Fruit fly (Drosophila melanogaster) whole organism, embryonic: Measurements from ENCODE around the gene CecB.

Experiments
- BEAF-32 ChIP-seq: fragments of 200-800 bp; sonication (Bioruptor generic); optimal IDR thresholded peaks from 3 replicates; lab custom pipeline; 2017; ENCODE audit warnings: missing biosample characterization, missing genetic modification characterization, mild to moderate bottlenecking, moderate library complexity, missing genetic modification reagents
- CG10267 ChIP-seq: fragments of 200-800 bp; sonication (Bioruptor generic); optimal IDR thresholded peaks from 2 replicates; lab custom pipeline; 2018; ENCODE audit warnings: missing biosample characterization, mild to moderate bottlenecking, missing genetic modification characterization, moderate library complexity
- CG11560 ChIP-seq: fragments of 200-800 bp; sonication (Bioruptor generic); IDR thresholded peaks from 3 replicates; pipeline ENCODE4 v1.3.6; 2022; ENCODE audit warnings: missing biosample characterization, missing genetic modification characterization
- CG11723 ChIP-seq: fragments of 200-800 bp; sonication (Bioruptor generic); optimal IDR thresholded peaks from 2 replicates; lab custom pipeline; 2017; ENCODE audit warnings: missing biosample characterization, mild to moderate bottlenecking, missing genetic modification characterization
- CG12155 ChIP-seq: fragments of 200-800 bp; sonication (Bioruptor generic); optimal IDR thresholded peaks from 3 replicates; lab custom pipeline; 2016; ENCODE audit warnings: missing biosample characterization, missing genetic modification characterization
- CG14050 ChIP-seq: fragments of 200-800 bp; sonication (Bioruptor generic); IDR thresholded peaks from 3 replicates; pipeline ENCODE4 v1.3.6; 2022; ENCODE audit warnings: missing biosample characterization, missing genetic modification characterization
- CG15011 ChIP-seq: fragments of 200-800 bp; sonication (Bioruptor generic); optimal IDR thresholded peaks from 3 replicates; lab custom pipeline; 2018; ENCODE audit warnings: missing biosample characterization, mild to moderate bottlenecking, missing genetic modification characterization
- CG1529 ChIP-seq: fragments of 200-800 bp; sonication (Bioruptor generic); optimal IDR thresholded peaks from 3 replicates; lab custom pipeline; 2018; ENCODE audit warnings: missing biosample characterization, missing genetic modification characterization
- CG17612 ChIP-seq: fragments of 200-800 bp; sonication (Bioruptor generic); IDR thresholded peaks from 2 replicates; pipeline ENCODE4 v1.3.6; 2022; ENCODE audit warnings: missing biosample characterization, missing genetic modification characterization
- CG31365 ChIP-seq: fragments of 200-800 bp; sonication (Bioruptor generic); optimal IDR thresholded peaks from 2 replicates; lab custom pipeline; 2018; ENCODE audit warnings: missing biosample characterization, mild to moderate bottlenecking, missing genetic modification characterization
- CG32767 ChIP-seq: fragments of 200-800 bp; sonication (Bioruptor generic); IDR thresholded peaks from 2 replicates; pipeline ENCODE4 v1.3.6; 2022; ENCODE audit warnings: missing biosample characterization, missing genetic modification characterization
- CG33557 ChIP-seq: fragments of 200-800 bp; sonication (Bioruptor generic); optimal IDR thresholded peaks from 2 replicates; lab custom pipeline; 2019; ENCODE audit warnings: missing biosample characterization, mild to moderate bottlenecking, missing genetic modification characterization, moderate library complexity
- CG4282 ChIP-seq: fragments of 200-800 bp; sonication (Bioruptor generic); optimal IDR thresholded peaks from 2 replicates; lab custom pipeline; 2016; ENCODE audit warnings: missing biosample characterization, missing genetic modification characterization
- CG6854 ChIP-seq: fragments of 200-800 bp; sonication (Bioruptor generic); optimal IDR thresholded peaks from 3 replicates; lab custom pipeline; 2017; ENCODE audit warnings: missing biosample characterization, mild to moderate bottlenecking, missing genetic modification characterization
- CG7839 ChIP-seq: fragments of 200-800 bp; sonication (Bioruptor generic); optimal IDR thresholded peaks from 3 replicates; lab custom pipeline; 2018; ENCODE audit warnings: missing biosample characterization, mild to moderate bottlenecking, missing genetic modification characterization, moderate library complexity
- CG8359 ChIP-seq: fragments of 200-800 bp; sonication (Bioruptor generic); optimal IDR thresholded peaks from 2 replicates; lab custom pipeline; 2017; ENCODE audit warnings: missing biosample characterization, mild to moderate bottlenecking, missing genetic modification characterization, borderline replicate concordance
- CG9932 ChIP-seq: fragments of 200-800 bp; sonication (Bioruptor generic); IDR thresholded peaks from 2 replicates; pipeline ENCODE4 v1.3.6; 2022; ENCODE audit warnings: missing biosample characterization, missing genetic modification characterization
- D ChIP-seq, 2 experiments: fragments of 200-800 bp in 1 of 2; fragments of >200 bp in 1 of 2; sonication (Bioruptor generic) in 1 of 2; optimal IDR thresholded peaks; 2 replicates in 1 of 2; 3 replicates in 1 of 2; lab custom pipeline; 2017; ENCODE audit warnings: mild to moderate bottlenecking in 1 of 2, missing biosample characterization in 1 of 2, missing genetic modification characterization in 1 of 2, missing genetic modification reagents in 1 of 2
- Dip3 ChIP-seq: fragments of 200-800 bp; sonication (Bioruptor generic); optimal IDR thresholded peaks from 3 replicates; lab custom pipeline; 2016; ENCODE audit warnings: missing biosample characterization, missing genetic modification characterization
- Drgx ChIP-seq: fragments of 200-800 bp; sonication (Bioruptor generic); IDR thresholded peaks from 2 replicates; pipeline ENCODE4 v1.3.6; 2022; ENCODE audit warnings: missing biosample characterization, missing genetic modification characterization
- HLH4C ChIP-seq: fragments of 200-800 bp; sonication (Bioruptor generic); IDR thresholded peaks from 3 replicates; pipeline ENCODE4 v1.3.6; 2022; ENCODE audit warnings: missing biosample characterization, missing genetic modification characterization; ENCODE audit not compliant: partially characterized antibody
- Hey ChIP-seq: fragments of 200-800 bp; sonication (Bioruptor generic); optimal IDR thresholded peaks from 3 replicates; lab custom pipeline; 2018; ENCODE audit warnings: missing biosample characterization, mild to moderate bottlenecking, missing genetic modification characterization
- Hr39 ChIP-seq: fragments of >200 bp; optimal IDR thresholded peaks from 2 replicates; lab custom pipeline; 2017
- Kr ChIP-seq: fragments of 200-800 bp; sonication (Bioruptor generic); optimal IDR thresholded peaks from 2 replicates; lab custom pipeline; 2017; ENCODE audit warnings: missing biosample characterization, mild to moderate bottlenecking, missing genetic modification characterization
- Med ChIP-seq: fragments of 200-800 bp; sonication (Bioruptor generic); peaks from one replicate; lab custom pipeline; 2016; ENCODE audit warnings: missing biosample characterization, missing genetic modification characterization, mild to moderate bottlenecking, inconsistent platforms, moderate library complexity
- Nf-YA ChIP-seq: fragments of 200-800 bp; sonication (Bioruptor generic); IDR thresholded peaks from 2 replicates; pipeline ENCODE4 v1.3.6; 2022; ENCODE audit warnings: missing biosample characterization, missing genetic modification characterization
- Sox102F ChIP-seq: fragments of 200-800 bp; sonication (Bioruptor generic); optimal IDR thresholded peaks from 2 replicates; lab custom pipeline; 2018; ENCODE audit warnings: missing biosample characterization, mild to moderate bottlenecking, missing genetic modification characterization, moderate library complexity
- bbx ChIP-seq: fragments of 200-800 bp; sonication (Bioruptor generic); IDR thresholded peaks from 2 replicates; pipeline ENCODE4 v1.3.6; 2022; ENCODE audit warnings: missing biosample characterization, missing genetic modification characterization; ENCODE audit not compliant: partially characterized antibody
- cg ChIP-seq: fragments of 200-800 bp; sonication (Bioruptor generic); optimal IDR thresholded peaks from 3 replicates; lab custom pipeline; 2019; ENCODE audit warnings: missing biosample characterization, mild to moderate bottlenecking, missing genetic modification characterization, moderate library complexity
- corto ChIP-seq: fragments of 200-800 bp; sonication (Bioruptor generic); optimal IDR thresholded peaks from 2 replicates; lab custom pipeline; 2016; ENCODE audit warnings: missing biosample characterization, mild to moderate bottlenecking, missing genetic modification characterization, moderate library complexity
- esg ChIP-seq: fragments of 200-800 bp; sonication (Bioruptor generic); conservative IDR thresholded peaks from 2 replicates; pipeline ENCODE4 v1.3.6; 2022; ENCODE audit warnings: missing biosample characterization, missing genetic modification characterization
- gem ChIP-seq: fragments of 200-800 bp; sonication (Bioruptor generic); optimal IDR thresholded peaks from 2 replicates; lab custom pipeline; 2019; ENCODE audit warnings: missing biosample characterization, mild to moderate bottlenecking, missing genetic modification characterization, moderate library complexity
- her ChIP-seq: fragments of 200-800 bp; sonication (Bioruptor generic); optimal IDR thresholded peaks from 2 replicates; lab custom pipeline; 2016; ENCODE audit warnings: missing biosample characterization, missing genetic modification characterization
- kah ChIP-seq: fragments of 200-800 bp; sonication (Bioruptor generic); optimal IDR thresholded peaks from 2 replicates; lab custom pipeline; 2018; ENCODE audit warnings: missing biosample characterization, mild to moderate bottlenecking, missing genetic modification characterization
- kni ChIP-seq: fragments of 200-800 bp; sonication (Bioruptor generic); optimal IDR thresholded peaks from 3 replicates; lab custom pipeline; 2017; ENCODE audit warnings: mild to moderate bottlenecking, missing biosample characterization, missing genetic modification reagents, missing genetic modification characterization
- maf-S ChIP-seq: fragments of 200-800 bp; sonication (Bioruptor generic); optimal IDR thresholded peaks from 2 replicates; lab custom pipeline; 2016; ENCODE audit warnings: missing biosample characterization, missing genetic modification characterization
- nerfin-1 ChIP-seq: fragments of 200-800 bp; sonication (Bioruptor generic); optimal IDR thresholded peaks from 3 replicates; lab custom pipeline; 2019; ENCODE audit warnings: missing biosample characterization, mild to moderate bottlenecking, missing genetic modification characterization, moderate library complexity
- otp ChIP-seq: fragments of 200-800 bp; sonication (Bioruptor generic); IDR thresholded peaks from 3 replicates; pipeline ENCODE4, ENCODE4 v1.3.6; 2022; ENCODE audit warnings: missing biosample characterization, missing genetic modification characterization
- pan ChIP-seq, 4 experiments: fragments of >200 bp in 3 of 4; fragments of 200-800 bp in 1 of 4; sonication (Bioruptor generic) in 1 of 4; optimal IDR thresholded peaks in 3 of 4; IDR thresholded peaks in 1 of 4; 2 replicates each; pipeline versions ENCODE4 v1.3.6 to Lab custom; 2017 to 2022; ENCODE audit warnings: missing biosample characterization in 2 of 4, missing genetic modification characterization in 2 of 4, mixed read lengths in 1 of 4
- prd ChIP-seq, 3 experiments: fragments of >200 bp in 2 of 3; fragments of 200-800 bp in 1 of 3; sonication (Bioruptor generic) in 1 of 3; optimal IDR thresholded peaks in 2 of 3; IDR thresholded peaks in 1 of 3; 2 replicates in 2 of 3; 3 replicates in 1 of 3; pipeline versions ENCODE4 v1.3.6 to Lab custom; 2017 to 2022; ENCODE audit warnings: missing biosample characterization in 1 of 3, missing genetic modification characterization in 1 of 3
- pum ChIP-seq: fragments of 200-800 bp; sonication (Bioruptor generic); optimal IDR thresholded peaks from 2 replicates; lab custom pipeline; 2016; ENCODE audit warnings: missing biosample characterization, missing genetic modification characterization
- row ChIP-seq: fragments of 200-800 bp; sonication (Bioruptor generic); IDR thresholded peaks from 3 replicates; pipeline ENCODE4 v1.3.6; 2022; ENCODE audit warnings: missing biosample characterization, missing genetic modification characterization
- salm ChIP-seq: fragments of 200-800 bp; sonication (Bioruptor generic); optimal IDR thresholded peaks from 2 replicates; lab custom pipeline; 2018; ENCODE audit warnings: missing biosample characterization, mild to moderate bottlenecking, missing genetic modification characterization
- sens ChIP-seq: fragments of 200-800 bp; sonication (Bioruptor generic); peaks from one replicate; lab custom pipeline; 2016; ENCODE audit warnings: missing biosample characterization, missing genetic modification characterization
- seq ChIP-seq: fragments of 200-800 bp; sonication (Bioruptor generic); IDR thresholded peaks from 2 replicates; pipeline ENCODE4 v1.3.6; 2022; ENCODE audit warnings: missing biosample characterization, missing genetic modification characterization
- tup ChIP-seq: fragments of 200-800 bp; sonication (Bioruptor generic); optimal IDR thresholded peaks from 2 replicates; lab custom pipeline; 2016; ENCODE audit warnings: missing biosample characterization, mild to moderate bottlenecking, missing genetic modification characterization, moderate library complexity
- unpg ChIP-seq: fragments of 200-800 bp; sonication (Bioruptor generic); optimal IDR thresholded peaks from 3 replicates; lab custom pipeline; 2018; ENCODE audit warnings: missing biosample characterization, mild to moderate bottlenecking, missing genetic modification characterization, moderate library complexity
- zfh1 ChIP-seq: fragments of 200-800 bp; sonication (Bioruptor generic); IDR thresholded peaks from 3 replicates; pipeline ENCODE4 v1.3.6; 2022; ENCODE audit warnings: missing biosample characterization, missing genetic modification characterization

CecB gene

DNA sequence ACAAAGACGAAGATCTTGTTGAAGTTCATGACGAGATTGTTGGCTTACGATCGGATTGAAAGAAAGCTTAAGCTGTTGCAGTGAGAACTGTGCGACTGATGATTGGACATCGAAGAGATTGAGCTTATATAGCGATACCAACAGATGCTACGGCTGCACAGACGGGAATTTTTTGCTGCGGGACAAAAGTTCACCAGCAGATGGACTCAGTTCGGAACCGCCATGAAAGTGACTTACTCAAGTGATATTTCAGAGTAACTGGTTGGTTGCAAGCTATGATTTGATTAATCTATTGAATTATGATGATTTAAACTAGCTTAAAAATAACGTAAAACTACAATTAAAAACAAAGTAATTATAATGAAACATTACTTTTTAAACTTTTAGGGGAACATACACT is at the start of gene CecB:
CecB (minus strand) TSS at position 101 of the 400 bp plus-strand sequence.
- no peak for TF ChIP-seq CG10267
- TF ChIP-seq D (optimal IDR thresholded peaks at IDR 0.05; lab: Kevin White, UChicago) = no peak
- no peak for TF ChIP-seq D (GFP tag; optimal IDR thresholded peaks at IDR 0.05; lab: Kevin White, UChicago)
- TF ChIP-seq CG33557 (GFP tag; lab: Kevin White, UChicago) = no peak
- TF ChIP-seq pum (GFP tag; lab: Kevin White, UChicago) = no peak
- no peak for TF ChIP-seq kah (GFP tag; lab: Kevin White, UChicago)
- no peak for TF ChIP-seq Kr (GFP tag; lab: Kevin White, UChicago)
- TF ChIP-seq CG7839 (tag; lab: Kevin White, UChicago) = no peak
- TF ChIP-seq, all 482 proteins: peak for 0

- TF ChIP-seq row (GFP tag; lab: Robert Waterston, UW) (peak; percentile 29; the same call in 1 of the 3 replicates), kni (GFP tag; lab: Kevin White, UChicago) (no peak), otp (no peak), CG31365 (tag; lab: Kevin White, UChicago) (no peak), Sox102F (GFP tag; lab: Kevin White, UChicago) (peak; percentile 9), seq (GFP tag; lab: Robert Waterston, UW) (no peak), CG6854 (GFP tag; lab: Kevin White, UChicago) (no peak), pan (optimal IDR thresholded peaks at IDR 0.05; lab: Kevin White, UChicago) (no peak), pan (GFP tag; optimal IDR thresholded peaks at IDR 0.05 in 1 of 2, IDR thresholded peaks at IDR 0.05 in 1 of 2) (no peak), tup (GFP tag; lab: Kevin White, UChicago) (no peak), sens (peak; percentile 73), cg (no peak), CG15011 (no peak), CG8359 (GFP tag; lab: Kevin White, UChicago) (no peak), gem (peak; percentile 32), CG12155 (GFP tag; lab: Kevin White, UChicago) (no peak), unpg (peak; percentile 9), CG11560 (no peak), nerfin-1 (tag; lab: Kevin White, UChicago) (no peak), CG4282 (GFP tag; lab: Kevin White, UChicago) (no peak), corto (GFP tag; lab: Kevin White, UChicago) (peak; percentile 86), CG9932 (GFP tag; lab: Robert Waterston, UW) (no peak), zfh1 (GFP tag; lab: Robert Waterston, UW) (no peak), Hr39 (lab: Kevin White, UChicago) (no peak), CG1529 (no peak), Dip3 (GFP tag; lab: Kevin White, UChicago) (no peak), CG14050 (GFP tag; lab: Robert Waterston, UW) (no peak), salm (tag; lab: Kevin White, UChicago) (no peak), HLH4C (no peak), prd (optimal IDR thresholded peaks at IDR 0.05; lab: Kevin White, UChicago) (no peak), prd (GFP tag; IDR thresholded peaks at IDR 0.05; lab: Robert Waterston, UW) (0 out of 3 replicates have a peak, but pooled peaks have one; percentile 45), bbx (GFP tag; lab: Robert Waterston, UW) (no peak), CG11723 (GFP tag; lab: Kevin White, UChicago) (no peak), BEAF-32 (no peak), her (GFP tag; lab: Kevin White, UChicago) (no peak), CG32767 (GFP tag; lab: Robert Waterston, UW) (no peak), esg (0 out of 2 replicates have a peak, but pooled peaks have one; percentile 9), CG17612 (GFP tag; lab: Robert Waterston, UW) (no peak), Med (peak; percentile 34), Nf-YA (GFP tag; lab: Robert Waterston, UW) (no peak), Hey (tag; lab: Kevin White, UChicago) (no peak), Drgx (GFP tag; lab: Robert Waterston, UW) (peak; percentile 80), maf-S (GFP tag; lab: Kevin White, UChicago) (no peak)
These were observed 48.2 kb upstream of the CecB start for dm6 chr3R:30261838-30262237.
